Worm (Caenorhabditis elegans) whole organism, L4/young adult: Measurements from ENCODE around the gene F49E11.2.

Experiments used
- W03F9.2 ChIP-seq: fragments of 150-350 bp; optimal IDR thresholded peaks from 2 replicates; lab custom pipeline; 2014; ENCODE audit warnings: missing biosample characterization, missing genetic modification characterization
- him-1 ChIP-seq: sonication (generic microtip); optimal IDR thresholded peaks from 2 replicates; lab custom pipeline; 2016; ENCODE audit warnings: missing genotype, missing genetic modification reagents, missing genetic modification characterization, missing compliant biosample characterization

- TF ChIP-seq him-1 (no peak), W03F9.2 (tag; lab: Kevin White, UChicago) (no peak)
Measured at ce11 chrIV:12994376-12994775, 44.4 kb downstream of the F49E11.2 start, which contains the start of gene K10D11.4.
